Worm (Caenorhabditis elegans) whole organism, L4 larva: ENCODE data around the gene C54D10.10.

Source experiments
- D1046.2 ChIP-seq: fragments of 200-800 bp; sonication (Bioruptor generic); IDR thresholded peaks from 2 replicates; pipeline ENCODE4 v1.3.6; 2022; ENCODE audit warnings: missing genetic modification characterization, missing compliant biosample characterization
- F10B5.3 ChIP-seq: sonication (generic microtip); optimal IDR thresholded peaks from 2 replicates; lab custom pipeline; 2016; ENCODE audit warnings: mild to moderate bottlenecking, missing genetic modification characterization, missing compliant biosample characterization
- F37D6.2 ChIP-seq: sonication (generic microtip); optimal IDR thresholded peaks from 2 replicates; lab custom pipeline; 2016; ENCODE audit warnings: mild to moderate bottlenecking, missing genetic modification characterization, missing compliant biosample characterization
- T26A8.4 ChIP-seq: fragments of 200-800 bp; sonication (Bioruptor generic); IDR thresholded peaks from 2 replicates; pipeline ENCODE4 v1.3.6; 2022; ENCODE audit warnings: missing genetic modification characterization, missing compliant biosample characterization
- Y48G9A.11 ChIP-seq: fragments of 200-800 bp; sonication (Bioruptor generic); IDR thresholded peaks from 2 replicates; pipeline ENCODE4 v1.3.6; 2022; ENCODE audit warnings: missing genetic modification reagents, missing genetic modification characterization, missing compliant biosample characterization
- aha-1 ChIP-seq: fragments of 150-350 bp; peaks from one replicate; lab custom pipeline; 2014; ENCODE audit warnings: missing biosample characterization, missing genetic modification characterization
- arid-1 ChIP-seq: fragments of 200-800 bp; sonication (Bioruptor generic); conservative IDR thresholded peaks from 2 replicates; pipeline ENCODE4 v1.3.6; 2022; ENCODE audit warnings: missing genetic modification reagents, missing genetic modification characterization, missing compliant biosample characterization
- ceh-20 ChIP-seq: fragments of 200-800 bp; sonication (Bioruptor generic); IDR thresholded peaks from 2 replicates; pipeline ENCODE4 v1.3.6; 2022; ENCODE audit warnings: missing genetic modification reagents, missing genetic modification characterization, missing compliant biosample characterization
- ceh-44 ChIP-seq: fragments of 200-800 bp; sonication (Bioruptor generic); IDR thresholded peaks from 2 replicates; pipeline ENCODE4 v1.3.6; 2022; ENCODE audit warnings: missing genetic modification reagents, missing genetic modification characterization, missing compliant biosample characterization
- ceh-62 ChIP-seq: sonication (generic microtip); optimal IDR thresholded peaks from 2 replicates; lab custom pipeline; 2017; ENCODE audit warnings: missing biosample characterization, missing genetic modification characterization
- ces-1 ChIP-seq: fragments of 150-350 bp; sonication (generic microtip); optimal IDR thresholded peaks from 4 replicates; lab custom pipeline; 2014; ENCODE audit warnings: missing biosample characterization, missing genetic modification reagents, missing genetic modification characterization
- cey-2 ChIP-seq: sonication (generic microtip); optimal IDR thresholded peaks from 3 replicates; lab custom pipeline; 2017; ENCODE audit warnings: missing genetic modification characterization, mild to moderate bottlenecking, missing compliant biosample characterization, antibody characterized with exemption, borderline replicate concordance; ENCODE audit not compliant: insufficient read depth
- ctbp-1 ChIP-seq: fragments of 200-800 bp; sonication (Bioruptor generic); IDR thresholded peaks from 2 replicates; pipeline ENCODE4 v1.3.6; 2022; ENCODE audit warnings: missing genetic modification reagents, missing genetic modification characterization, missing compliant biosample characterization
- daf-16 ChIP-seq, 3 experiments: sonication (generic microtip); optimal IDR thresholded peaks; 2 replicates each; lab custom pipeline; 2016 to 2017; ENCODE audit warnings: missing genetic modification characterization in 3 of 3, missing genetic modification reagents in 3 of 3, mild to moderate bottlenecking in 2 of 3, missing compliant biosample characterization in 2 of 3, missing biosample characterization in 1 of 3, moderate library complexity in 1 of 3
- daf-19 ChIP-seq: fragments of 200-800 bp; sonication (Bioruptor generic); conservative IDR thresholded peaks from 2 replicates; pipeline ENCODE4 v1.3.6; 2022; ENCODE audit warnings: missing genetic modification characterization, missing compliant biosample characterization
- daf-8 ChIP-seq: fragments of 200-800 bp; sonication (Bioruptor generic); IDR thresholded peaks from 2 replicates; pipeline ENCODE4 v1.3.6; 2022; ENCODE audit warnings: missing genetic modification characterization, missing compliant biosample characterization
- dmd-6 ChIP-seq: fragments of 200-800 bp; sonication (Bioruptor generic); IDR thresholded peaks from 2 replicates; pipeline ENCODE4 v1.3.6; 2022; ENCODE audit warnings: missing genetic modification reagents, missing genetic modification characterization, missing compliant biosample characterization
- dmd-8 ChIP-seq: fragments of 200-800 bp; sonication (Bioruptor generic); IDR thresholded peaks from 2 replicates; pipeline ENCODE4 v1.3.6; 2022; ENCODE audit warnings: missing genetic modification characterization, missing compliant biosample characterization
- dpl-1 ChIP-seq: fragments of 150-350 bp; optimal IDR thresholded peaks from 2 replicates; lab custom pipeline; 2014; ENCODE audit warnings: missing biosample characterization, missing genetic modification reagents, missing genetic modification characterization
- duxl-1 ChIP-seq: sonication (generic microtip); optimal IDR thresholded peaks from 2 replicates; lab custom pipeline; 2016; ENCODE audit warnings: mild to moderate bottlenecking, missing genetic modification characterization, moderate library complexity, missing compliant biosample characterization; ENCODE audit not compliant: poor library complexity
- fos-1 ChIP-seq: fragments of 150-350 bp; optimal IDR thresholded peaks from 2 replicates; lab custom pipeline; 2014; ENCODE audit warnings: missing biosample characterization, missing genetic modification characterization
- gei-8 ChIP-seq: fragments of 200-800 bp; sonication (Bioruptor generic); optimal IDR thresholded peaks from 2 replicates; lab custom pipeline; 2018; ENCODE audit warnings: mild to moderate bottlenecking, missing genetic modification characterization, missing compliant biosample characterization
- hif-1 ChIP-seq, 2 experiments: sonication (generic microtip); optimal IDR thresholded peaks; 2 replicates each; lab custom pipeline; 2016 to 2017; ENCODE audit warnings: missing compliant biosample characterization in 2 of 2, missing genetic modification characterization in 2 of 2, missing genetic modification reagents in 2 of 2, missing genotype in 2 of 2, mild to moderate bottlenecking in 1 of 2
- hlh-11 ChIP-seq: fragments of 200-800 bp; sonication (Bioruptor generic); optimal IDR thresholded peaks from 2 replicates; lab custom pipeline; 2018; ENCODE audit warnings: mild to moderate bottlenecking, missing genetic modification characterization, missing compliant biosample characterization
- lim-7 ChIP-seq: fragments of 200-800 bp; sonication (Bioruptor generic); IDR thresholded peaks from 2 replicates; pipeline ENCODE4 v1.3.6; 2022; ENCODE audit warnings: missing genetic modification characterization, missing compliant biosample characterization
- lin-1 ChIP-seq: fragments of 200-800 bp; sonication (Bioruptor generic); IDR thresholded peaks from 2 replicates; pipeline ENCODE4 v1.3.6; 2022; ENCODE audit warnings: missing genetic modification reagents, missing genetic modification characterization, missing compliant biosample characterization
- lin-15B ChIP-seq: fragments of 150-350 bp; sonication (generic microtip); optimal IDR thresholded peaks from 3 replicates; lab custom pipeline; 2014; ENCODE audit warnings: missing biosample characterization, missing genetic modification characterization
- lin-39 ChIP-seq: fragments of 150-350 bp; optimal IDR thresholded peaks from 2 replicates; lab custom pipeline; 2014; ENCODE audit warnings: missing biosample characterization, missing genetic modification reagents, missing genetic modification characterization
- lsy-2 ChIP-seq, 2 experiments: fragments of 150-350 bp in 1 of 2; sonication (generic microtip) in 1 of 2; optimal IDR thresholded peaks; 2 replicates each; lab custom pipeline; 2014 to 2017; ENCODE audit warnings: missing biosample characterization in 2 of 2, missing genetic modification characterization in 2 of 2
- madf-5 ChIP-seq, 2 experiments: fragments of 200-800 bp; sonication (Bioruptor generic); IDR thresholded peaks; 2 replicates each; pipeline ENCODE4 v1.3.6; 2022; ENCODE audit warnings: missing compliant biosample characterization in 2 of 2, missing genetic modification characterization in 2 of 2
- mdt-29 ChIP-seq: fragments of 200-800 bp; sonication (Bioruptor generic); IDR thresholded peaks from 2 replicates; pipeline ENCODE4 v1.3.6; 2022; ENCODE audit warnings: missing genetic modification reagents, missing genetic modification characterization, missing compliant biosample characterization
- mep-1 ChIP-seq: fragments of 150-350 bp; sonication (generic microtip); optimal IDR thresholded peaks from 3 replicates; lab custom pipeline; 2014; ENCODE audit warnings: missing biosample characterization, missing genetic modification characterization
- mxl-3 ChIP-seq: fragments of 200-800 bp; sonication (Bioruptor generic); optimal IDR thresholded peaks from 2 replicates; lab custom pipeline; 2018; ENCODE audit warnings: mild to moderate bottlenecking, missing genetic modification characterization, missing compliant biosample characterization
- nhr-10 ChIP-seq: fragments of 150-350 bp; optimal IDR thresholded peaks from 2 replicates; lab custom pipeline; 2014; ENCODE audit warnings: missing biosample characterization, missing genetic modification characterization
- nhr-102 ChIP-seq: sonication (generic microtip); optimal IDR thresholded peaks from 2 replicates; lab custom pipeline; 2016; ENCODE audit warnings: mild to moderate bottlenecking, missing genetic modification characterization, moderate library complexity, missing compliant biosample characterization
- nhr-111 ChIP-seq: fragments of 200-800 bp; sonication (Bioruptor generic); optimal IDR thresholded peaks from 2 replicates; lab custom pipeline; 2018; ENCODE audit warnings: mild to moderate bottlenecking, missing genetic modification characterization, missing compliant biosample characterization
- nhr-237 ChIP-seq: sonication (generic microtip); optimal IDR thresholded peaks from 2 replicates; lab custom pipeline; 2017; ENCODE audit warnings: missing biosample characterization, missing genetic modification characterization
- nhr-48 ChIP-seq: sonication (generic microtip); optimal IDR thresholded peaks from 2 replicates; lab custom pipeline; 2016; ENCODE audit warnings: mild to moderate bottlenecking, missing genetic modification characterization, missing compliant biosample characterization
- nhr-6 ChIP-seq: fragments of 150-350 bp; optimal IDR thresholded peaks from 2 replicates; lab custom pipeline; 2014; ENCODE audit warnings: missing biosample characterization, missing genetic modification characterization
- nhr-77 ChIP-seq: fragments of 150-350 bp; optimal IDR thresholded peaks from 2 replicates; lab custom pipeline; 2014; ENCODE audit warnings: missing biosample characterization, missing genetic modification characterization
- php-3 ChIP-seq: fragments of 200-800 bp; sonication (Bioruptor generic); IDR thresholded peaks from 2 replicates; pipeline ENCODE4 v1.3.6; 2022; ENCODE audit warnings: missing genetic modification reagents, missing genetic modification characterization, missing compliant biosample characterization
- rbr-2 ChIP-seq: sonication (generic microtip); optimal IDR thresholded peaks from 2 replicates; lab custom pipeline; 2016; ENCODE audit warnings: missing genotype, missing genetic modification characterization, missing compliant biosample characterization
- saeg-2 ChIP-seq: fragments of 200-800 bp; sonication (Bioruptor generic); IDR thresholded peaks from 2 replicates; pipeline ENCODE4 v1.3.6; 2022; ENCODE audit warnings: missing genetic modification reagents, missing genetic modification characterization, missing compliant biosample characterization
- snpc-1.2 ChIP-seq: fragments of 200-800 bp; sonication (Bioruptor generic); IDR thresholded peaks from 2 replicates; pipeline ENCODE4 v1.3.6; 2022; ENCODE audit warnings: missing genetic modification reagents, missing genetic modification characterization, missing compliant biosample characterization
- spr-1 ChIP-seq: sonication (generic microtip); optimal IDR thresholded peaks from 2 replicates; lab custom pipeline; 2016; ENCODE audit warnings: mild to moderate bottlenecking, missing genetic modification characterization, missing compliant biosample characterization
- tag-97 ChIP-seq: fragments of 200-800 bp; sonication (Bioruptor generic); IDR thresholded peaks from 2 replicates; pipeline ENCODE4 v1.3.6; 2022; ENCODE audit warnings: missing genetic modification characterization, missing compliant biosample characterization
- tra-1 ChIP-seq: fragments of 200-800 bp; sonication (Bioruptor generic); IDR thresholded peaks from 2 replicates; pipeline ENCODE4 v1.3.6; 2022; ENCODE audit warnings: missing genetic modification reagents, missing genetic modification characterization, missing compliant biosample characterization
- unc-130 ChIP-seq: sonication (generic microtip); optimal IDR thresholded peaks from 2 replicates; lab custom pipeline; 2016; ENCODE audit warnings: missing genetic modification reagents, missing genetic modification characterization, missing compliant biosample characterization
- unc-39 ChIP-seq: sonication (generic microtip); optimal IDR thresholded peaks from 2 replicates; lab custom pipeline; 2017; ENCODE audit warnings: missing biosample characterization, missing genetic modification characterization
- unc-62 ChIP-seq, 3 experiments: fragments of 150-350 bp in 1 of 3; sonication (generic microtip); optimal IDR thresholded peaks in 2 of 3; peaks in 1 of 3; 1 replicate in 1 of 3; 2 replicates in 2 of 3; lab custom pipeline; 2014 to 2017; ENCODE audit warnings: missing biosample characterization in 3 of 3, missing genetic modification characterization in 3 of 3, missing genetic modification reagents in 3 of 3, missing genotype in 1 of 3

C54D10.10 gene

ce11 chrV:12491070-12491643 is 41.4 kb upstream of the C54D10.10 start (continued):
- TF ChIP-seq nhr-102 (tag; lab: Kevin White, UChicago) (peak; percentile 85), unc-130 (GFP tag; lab: Kevin White, UChicago) (peak; percentile 65), nhr-10 (tag; lab: Kevin White, UChicago) (no peak), dmd-6 (GFP tag; lab: Robert Waterston, UW) (peak; percentile 68), nhr-77 (tag; lab: Kevin White, UChicago) (peak; percentile 24), nhr-237 (tag; lab: Kevin White, UChicago) (no peak), tra-1 (GFP tag; lab: Robert Waterston, UW) (peak; percentile 55; the same call in 1 of the 2 replicates), cey-2 (tag; lab: Kevin White, UChicago) (no peak), saeg-2 (no peak), dmd-8 (0 out of 2 replicates have a peak, but pooled peaks have one; percentile 29), mxl-3 (peak; percentile 54), ctbp-1 (GFP tag; lab: Robert Waterston, UW) (no peak), T26A8.4 (peak; percentile 92), lin-39 (tag; lab: Kevin White, UChicago) (no peak), mep-1 (tag; lab: Kevin White, UChicago) (peak; percentile 84), fos-1 (tag; lab: Kevin White, UChicago) (no peak), aha-1 (tag; lab: Kevin White, UChicago) (peak; percentile 46), ceh-44 (GFP tag; lab: Robert Waterston, UW) (peak; percentile 88), F10B5.3 (tag; lab: Kevin White, UChicago) (peak; percentile 77), php-3 (GFP tag; lab: Robert Waterston, UW) (no peak), lsy-2 (tag; optimal IDR thresholded peaks at IDR 0.05; lab: Kevin White, UChicago) (peak in 1 of 2 experiments; percentile 68), lin-15B (tag; lab: Kevin White, UChicago) (no peak), ceh-20 (no peak), ces-1 (no peak), nhr-48 (peak; percentile 64), arid-1 (GFP tag; lab: Robert Waterston, UW) (peak; percentile 76), gei-8 (GFP tag; lab: Kevin White, UChicago) (no peak), unc-39 (tag; lab: Kevin White, UChicago) (no peak), nhr-111 (GFP tag; lab: Kevin White, UChicago) (no peak), duxl-1 (peak; percentile 89), lin-1 (peak; percentile 74), daf-16 (GFP tag; optimal IDR thresholded peaks at IDR 0.05; lab: Kevin White, UChicago) (peak; percentile 38 to 87), daf-16 (tag; optimal IDR thresholded peaks at IDR 0.05; lab: Kevin White, UChicago) (peak; percentile 84), D1046.2 (GFP tag; lab: Robert Waterston, UW) (no peak), daf-8 (GFP tag; lab: Robert Waterston, UW) (no peak), nhr-6 (tag; lab: Kevin White, UChicago) (peak; percentile 81), unc-62 (GFP tag; optimal IDR thresholded peaks at IDR 0.05 in 1 of 2; lab: Kevin White, UChicago) (no peak), unc-62 (tag; optimal IDR thresholded peaks at IDR 0.05; lab: Kevin White, UChicago) (no peak), tag-97 (GFP tag; lab: Robert Waterston, UW) (no peak), madf-5 (GFP tag; IDR thresholded peaks at IDR 0.05; lab: Robert Waterston, UW) (no peak), rbr-2 (peak; percentile 60), dpl-1 (peak; percentile 28), hif-1 (tag; optimal IDR thresholded peaks at IDR 0.05; lab: Kevin White, UChicago) (no peak), mdt-29 (GFP tag; lab: Robert Waterston, UW) (peak; percentile 58; the same call in 1 of the 2 replicates), lim-7 (GFP tag; lab: Robert Waterston, UW) (no peak), ceh-62 (tag; lab: Kevin White, UChicago) (no peak), F37D6.2 (no peak), snpc-1.2 (GFP tag; lab: Robert Waterston, UW) (peak; percentile 90), hlh-11 (peak; percentile 92), Y48G9A.11 (peak; percentile 92), daf-19 (GFP tag; lab: Robert Waterston, UW) (no peak), spr-1 (tag; lab: Kevin White, UChicago) (peak; percentile 79)
